Worm (Caenorhabditis elegans) whole organism, young adult: ENCODE measurements around the gene pqn-25.

Experiments used
- B0019.2 ChIP-seq: fragments of 200-800 bp; sonication (Bioruptor generic); conservative IDR thresholded peaks from 2 replicates; pipeline ENCODE4 v1.3.6; 2022; ENCODE audit warnings: missing genetic modification reagents, missing genetic modification characterization, missing compliant biosample characterization
- ccch-3 ChIP-seq: fragments of 200-800 bp; sonication (Bioruptor generic); optimal IDR thresholded peaks from 2 replicates; lab custom pipeline; 2018; ENCODE audit warnings: mild to moderate bottlenecking, missing genetic modification characterization, missing compliant biosample characterization
- ceh-79 ChIP-seq: sonication (generic microtip); optimal IDR thresholded peaks from 2 replicates; lab custom pipeline; 2017; ENCODE audit warnings: mild to moderate bottlenecking, missing genetic modification characterization, missing compliant biosample characterization
- dox-1 ChIP-seq: fragments of 200-800 bp; sonication (Bioruptor generic); IDR thresholded peaks from 2 replicates; pipeline ENCODE4 v1.3.6; 2022; ENCODE audit warnings: missing genetic modification reagents, missing genetic modification characterization, missing compliant biosample characterization
- hsf-1 ChIP-seq: fragments of 200-800 bp; sonication (Bioruptor generic); IDR thresholded peaks from 2 replicates; pipeline ENCODE4 v1.3.6; 2022; ENCODE audit warnings: missing genetic modification reagents, missing genetic modification characterization, missing compliant biosample characterization
- madf-6 ChIP-seq: fragments of 200-800 bp; sonication (Bioruptor generic); IDR thresholded peaks from 2 replicates; pipeline ENCODE4 v1.3.6; 2022; ENCODE audit warnings: missing genetic modification reagents, missing genetic modification characterization, missing compliant biosample characterization
- mel-28 ChIP-seq: sonication (generic microtip); optimal IDR thresholded peaks from 2 replicates; lab custom pipeline; 2016; ENCODE audit warnings: borderline replicate concordance, mild to moderate bottlenecking, missing genetic modification characterization, missing compliant biosample characterization
- mxl-1 ChIP-seq: sonication (generic microtip); optimal IDR thresholded peaks from 2 replicates; lab custom pipeline; 2016; ENCODE audit warnings: missing genetic modification characterization, missing compliant biosample characterization
- sptf-2 ChIP-seq: fragments of 200-800 bp; sonication (Bioruptor generic); optimal IDR thresholded peaks from 2 replicates; lab custom pipeline; 2018; ENCODE audit warnings: mild to moderate bottlenecking, missing genetic modification characterization, missing compliant biosample characterization
- unc-62 ChIP-seq: fragments of 150-350 bp; optimal IDR thresholded peaks from 2 replicates; lab custom pipeline; 2014; ENCODE audit warnings: missing biosample characterization, missing genetic modification reagents, missing genetic modification characterization

DNA sequence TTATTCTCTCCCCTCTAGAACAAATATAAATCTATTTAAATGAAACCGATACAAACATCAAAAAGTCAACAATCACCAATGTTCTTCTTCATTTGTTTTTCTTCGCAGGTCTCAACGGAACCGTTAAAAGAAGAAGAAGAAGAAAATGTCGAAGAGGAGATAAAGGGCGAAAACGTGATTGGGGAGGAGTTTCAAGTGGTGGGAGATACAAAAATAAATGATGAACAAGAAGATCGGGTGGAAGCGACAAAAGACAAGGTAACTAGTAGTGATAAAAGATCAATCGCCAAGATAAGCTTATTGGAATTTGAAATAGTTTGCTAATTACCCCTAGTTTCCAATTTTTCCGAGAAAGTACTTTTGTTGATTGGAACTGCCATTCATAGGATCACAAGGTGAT is 37.8 kb upstream of the pqn-25 start:
- TF ChIP-seq hsf-1 (GFP tag; lab: Robert Waterston, UW) (no peak), unc-62 (GFP tag; lab: Kevin White, UChicago) (no peak), dox-1 (GFP tag; lab: Robert Waterston, UW) (no peak), madf-6 (no peak), B0019.2 (GFP tag; lab: Robert Waterston, UW) (no peak), ceh-79 (tag; lab: Kevin White, UChicago) (no peak), mel-28 (no peak), ccch-3 (no peak), sptf-2 (GFP tag; lab: Kevin White, UChicago) (no peak), mxl-1 (tag; lab: Kevin White, UChicago) (no peak)
